Worm (Caenorhabditis elegans): ENCODE data around the gene C39D10.7.

The C39D10.7 gene

ce11 chrX:7900180-7900579, 13.6 kb downstream of the C39D10.7 start:
- no peak for TF ChIP-seq pes-1 (GFP tag; IDR thresholded peaks at IDR 0.05)
- TF ChIP-seq hmg-4 (GFP tag; optimal IDR thresholded peaks at IDR 0.05), result no peak
- TF ChIP-seq tbx-11 (GFP tag; IDR thresholded peaks at IDR 0.05), result no peak
- no peak for TF ChIP-seq ceh-36 (tag; optimal IDR thresholded peaks at IDR 0.05)
- TF ChIP-seq scrt-1 (GFP tag; IDR thresholded peaks at IDR 0.05), result no peak
- TF ChIP-seq B0310.2 (tag; optimal IDR thresholded peaks at IDR 0.05), result no peak
- TF ChIP-seq hnd-1 (tag; optimal IDR thresholded peaks at IDR 0.05), result no peak
- no peak for TF ChIP-seq hmbx-1 (tag; optimal IDR thresholded peaks at IDR 0.05)
- TF ChIP-seq tra-4 (tag; optimal IDR thresholded peaks at IDR 0.05), result no peak
- no peak for TF ChIP-seq sea-1 (GFP tag; conservative IDR thresholded peaks at IDR 0.05)
- TF ChIP-seq aly-1 (tag; optimal IDR thresholded peaks at IDR 0.05), result no peak
- no peak for TF ChIP-seq ets-7 (tag; optimal IDR thresholded peaks at IDR 0.05)
- no peak for TF ChIP-seq flt-1 (GFP tag; IDR thresholded peaks at IDR 0.05)
- TF ChIP-seq F13C5.2 (tag; optimal IDR thresholded peaks at IDR 0.05), result no peak
- TF ChIP-seq ama-1 (optimal IDR thresholded peaks at IDR 0.05), result no peak

ce11 chrX:7898131-7898530, 15.6 kb downstream of the C39D10.7 start:
- TF ChIP-seq scrt-1 (GFP tag; IDR thresholded peaks at IDR 0.05) (no peak), flt-1 (GFP tag; IDR thresholded peaks at IDR 0.05) (no peak), hmbx-1 (tag; optimal IDR thresholded peaks at IDR 0.05) (no peak), ceh-36 (tag; optimal IDR thresholded peaks at IDR 0.05) (no peak), aly-1 (tag; optimal IDR thresholded peaks at IDR 0.05) (no peak), tra-4 (tag; optimal IDR thresholded peaks at IDR 0.05) (no peak)

- no peak for TF ChIP-seq ceh-13 (GFP tag; optimal IDR thresholded peaks at IDR 0.05)
- no peak for TF ChIP-seq F13C5.2 (tag; optimal IDR thresholded peaks at IDR 0.05)
- TF ChIP-seq B0310.2 (tag; optimal IDR thresholded peaks at IDR 0.05), result no peak
- no peak for TF ChIP-seq sea-1 (GFP tag; conservative IDR thresholded peaks at IDR 0.05)
- no peak for TF ChIP-seq tbx-11 (GFP tag; IDR thresholded peaks at IDR 0.05)
- no peak for TF ChIP-seq tra-4 (tag; optimal IDR thresholded peaks at IDR 0.05)
- no peak for TF ChIP-seq scrt-1 (GFP tag; IDR thresholded peaks at IDR 0.05)
- TF ChIP-seq flt-1 (GFP tag; IDR thresholded peaks at IDR 0.05), result no peak
- TF ChIP-seq aly-1 (tag; optimal IDR thresholded peaks at IDR 0.05), result no peak
Observed at ce11 chrX:7897690-7898089, 16.0 kb downstream of the C39D10.7 start, which contains the start of gene latd-1. Gene latd-1 (minus strand): TSS chrX:7897790.

ce11 chrX:7892296-7892695, 21.4 kb downstream of the C39D10.7 start, which contains the start of gene C39D10.5:
Gene C39D10.5 (minus strand): TSS chrX:7892396.
- TF ChIP-seq flt-1 (GFP tag; IDR thresholded peaks at IDR 0.05) (no peak), hnd-1 (tag; optimal IDR thresholded peaks at IDR 0.05) (no peak), tbx-11 (GFP tag; IDR thresholded peaks at IDR 0.05) (no peak), ama-1 (optimal IDR thresholded peaks at IDR 0.05) (no peak), pes-1 (GFP tag; IDR thresholded peaks at IDR 0.05) (no peak), sea-1 (GFP tag; conservative IDR thresholded peaks at IDR 0.05) (no peak), B0310.2 (tag; optimal IDR thresholded peaks at IDR 0.05) (no peak), F13C5.2 (tag; optimal IDR thresholded peaks at IDR 0.05) (no peak), tra-4 (tag; optimal IDR thresholded peaks at IDR 0.05) (no peak), ets-7 (tag; optimal IDR thresholded peaks at IDR 0.05) (no peak), ceh-36 (tag; optimal IDR thresholded peaks at IDR 0.05) (no peak)

ce11 chrX:7888915-7889314, 24.8 kb downstream of the C39D10.7 start, which contains the start of gene C39D10.2:
Gene C39D10.2 (plus strand): TSS chrX:7889215.
- no peak for TF ChIP-seq ets-7 (tag; optimal IDR thresholded peaks at IDR 0.05)

- TF ChIP-seq flt-1 (GFP tag; IDR thresholded peaks at IDR 0.05) (no peak), tbx-37 (GFP tag; conservative IDR thresholded peaks at IDR 0.05) (no peak), tra-4 (tag; optimal IDR thresholded peaks at IDR 0.05) (no peak), ets-7 (tag; optimal IDR thresholded peaks at IDR 0.05) (no peak), scrt-1 (GFP tag; IDR thresholded peaks at IDR 0.05) (no peak), ama-1 (optimal IDR thresholded peaks at IDR 0.05) (no peak), ceh-13 (GFP tag; optimal IDR thresholded peaks at IDR 0.05) (no peak), hmg-4 (GFP tag; optimal IDR thresholded peaks at IDR 0.05) (no peak), ceh-36 (tag; optimal IDR thresholded peaks at IDR 0.05) (no peak), hnd-1 (tag; optimal IDR thresholded peaks at IDR 0.05) (no peak), F13C5.2 (tag; optimal IDR thresholded peaks at IDR 0.05) (no peak), aly-1 (tag; optimal IDR thresholded peaks at IDR 0.05) (no peak), B0310.2 (tag; optimal IDR thresholded peaks at IDR 0.05) (no peak), pes-1 (GFP tag; IDR thresholded peaks at IDR 0.05) (no peak)
Observed at ce11 chrX:7886200-7886599, 27.5 kb downstream of the C39D10.7 start.

ce11 chrX:7883994-7884393, 29.7 kb downstream of the C39D10.7 start, which contains the start of gene pcyt-2.2:
Gene pcyt-2.2 (plus strand): TSS chrX:7884294.
- TF ChIP-seq ceh-13 (GFP tag; optimal IDR thresholded peaks at IDR 0.05) (no peak), flt-1 (GFP tag; IDR thresholded peaks at IDR 0.05) (no peak), pes-1 (GFP tag; IDR thresholded peaks at IDR 0.05) (no peak), ets-7 (tag; optimal IDR thresholded peaks at IDR 0.05) (no peak), tbx-11 (GFP tag; IDR thresholded peaks at IDR 0.05) (no peak)

- TF ChIP-seq ceh-36 (tag; optimal IDR thresholded peaks at IDR 0.05) (no peak), hmg-4 (GFP tag; optimal IDR thresholded peaks at IDR 0.05) (no peak), hmbx-1 (tag; optimal IDR thresholded peaks at IDR 0.05) (no peak), aly-1 (tag; optimal IDR thresholded peaks at IDR 0.05) (no peak), tra-4 (tag; optimal IDR thresholded peaks at IDR 0.05) (no peak), ceh-13 (GFP tag; optimal IDR thresholded peaks at IDR 0.05) (no peak), tbx-37 (GFP tag; conservative IDR thresholded peaks at IDR 0.05) (no peak), tbx-11 (GFP tag; IDR thresholded peaks at IDR 0.05) (no peak), pes-1 (GFP tag; IDR thresholded peaks at IDR 0.05) (no peak), ama-1 (optimal IDR thresholded peaks at IDR 0.05) (no peak)
Observed at ce11 chrX:7881307-7881706, 32.4 kb downstream of the C39D10.7 start.
